Worm (Caenorhabditis elegans): ENCODE data around the gene str-165.

ce11 chrV:13794046-13794445, 36.9 kb upstream of the str-165 start:
- TF ChIP-seq aptf-3 (GFP tag; IDR thresholded peaks at IDR 0.05) (no peak), attf-6 (GFP tag; IDR thresholded peaks at IDR 0.05) (no peak), hsf-1 (GFP tag; IDR thresholded peaks at IDR 0.05) (no peak), ekl-4 (GFP tag; IDR thresholded peaks at IDR 0.05) (no peak), B0261.1 (tag; optimal IDR thresholded peaks at IDR 0.05) (no peak), attf-3 (GFP tag; conservative IDR thresholded peaks at IDR 0.05) (no peak), dpff-1 (tag; optimal IDR thresholded peaks at IDR 0.05) (no peak), repo-1 (tag; optimal IDR thresholded peaks at IDR 0.05) (no peak), ZK185.1 (tag; optimal IDR thresholded peaks at IDR 0.05; ENCODE audit: poor library complexity, severe bottlenecking) (no peak)
